Fruit fly (Drosophila melanogaster): Measurements from ENCODE around the gene CG1637.

CG1637 gene

DNA sequence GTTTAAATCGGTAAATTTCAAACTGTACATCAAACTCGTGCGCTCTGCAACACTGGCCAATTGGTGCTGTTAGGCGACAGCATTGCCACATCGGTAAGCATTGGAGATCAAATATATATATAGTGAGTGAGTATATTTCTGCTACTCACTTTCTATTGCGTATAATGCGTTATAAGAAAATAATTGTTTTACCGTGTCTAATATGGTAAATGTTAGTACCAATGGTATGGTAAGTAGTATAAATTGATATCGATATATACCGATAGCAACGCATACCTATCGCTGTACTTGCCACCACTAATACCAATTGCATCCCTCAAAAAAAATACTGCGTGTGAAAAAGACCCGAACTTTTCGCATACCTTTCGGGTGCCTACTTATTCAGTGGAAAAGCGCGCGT is 20.3 kb downstream of the CG1637 start, which contains the start of the genes sofe and CG2186:
Gene sofe, minus strand, starts transcription at position 38 of the 400 bp plus-strand sequence.
Gene CG2186, plus strand, starts transcription at position 280 of the 400 bp plus-strand sequence.
- no peak for TF ChIP-seq insv (optimal IDR thresholded peaks at IDR 0.05)
- TF ChIP-seq Sin3A (optimal IDR thresholded peaks at IDR 0.05): no peak
- TF ChIP-seq psq (optimal IDR thresholded peaks at IDR 0.05): no peak
- no peak for TF ChIP-seq ttk (optimal IDR thresholded peaks at IDR 0.05)
- no peak for TF ChIP-seq h (optimal IDR thresholded peaks at IDR 0.05)
- TF ChIP-seq Myc (optimal IDR thresholded peaks at IDR 0.05): no peak

DNA sequence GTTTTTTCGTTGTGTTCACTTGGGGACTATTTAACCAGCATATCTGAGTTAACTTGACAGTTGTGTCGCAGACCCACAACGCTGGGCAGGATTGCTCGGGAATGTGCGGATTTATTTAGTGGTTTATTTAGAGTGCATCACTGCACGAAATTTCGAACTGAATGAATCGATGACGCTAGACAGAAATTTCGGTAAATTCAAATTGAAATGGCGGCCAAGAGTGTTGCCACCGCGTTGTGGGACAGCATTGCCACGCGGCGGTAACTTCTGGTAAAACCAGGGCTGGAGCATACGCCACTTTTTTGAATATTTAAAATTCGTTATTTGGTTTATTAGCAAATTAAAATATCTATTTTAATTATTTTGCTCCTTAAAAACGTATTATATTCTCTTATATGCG is 23.0 kb downstream of the CG1637 start, which contains the start of gene feo:
Gene feo, minus strand, starts transcription at position 184 of the 400 bp plus-strand sequence.
- TF ChIP-seq Myc (optimal IDR thresholded peaks at IDR 0.05) (no peak), insv (optimal IDR thresholded peaks at IDR 0.05) (no peak), h (optimal IDR thresholded peaks at IDR 0.05) (no peak), psq (optimal IDR thresholded peaks at IDR 0.05) (no peak), Sin3A (optimal IDR thresholded peaks at IDR 0.05) (no peak), ttk (optimal IDR thresholded peaks at IDR 0.05) (no peak)

dm6 chrX:10848565-10848964 is 29.1 kb downstream of the CG1637 start, which contains the start of gene CG2202:
Gene CG2202 (plus strand): TSS chrX:10848757.
- TF ChIP-seq ttk (optimal IDR thresholded peaks at IDR 0.05) (no peak), Sin3A (optimal IDR thresholded peaks at IDR 0.05) (no peak), insv (optimal IDR thresholded peaks at IDR 0.05) (no peak), Myc (optimal IDR thresholded peaks at IDR 0.05) (no peak), psq (optimal IDR thresholded peaks at IDR 0.05) (no peak), h (optimal IDR thresholded peaks at IDR 0.05) (no peak)

dm6 chrX:10847447-10847846 is 30.2 kb downstream of the CG1637 start:
- no peak for TF ChIP-seq Myc (optimal IDR thresholded peaks at IDR 0.05)

DNA sequence GAGAGGGAATG is 30.5 kb downstream of the CG1637 start, which contains the start of gene Pgls:
Gene Pgls, plus strand, starts transcription at position 3 of the 11 bp plus-strand sequence.
- TF ChIP-seq h (optimal IDR thresholded peaks at IDR 0.05) (no peak), Sin3A (optimal IDR thresholded peaks at IDR 0.05) (no peak), Myc (optimal IDR thresholded peaks at IDR 0.05) (no peak), insv (optimal IDR thresholded peaks at IDR 0.05) (no peak), ttk (optimal IDR thresholded peaks at IDR 0.05) (no peak), psq (optimal IDR thresholded peaks at IDR 0.05) (no peak)

- no peak for TF ChIP-seq insv (optimal IDR thresholded peaks at IDR 0.05)
- TF ChIP-seq ttk (optimal IDR thresholded peaks at IDR 0.05): no peak
These were observed 30.7 kb downstream of the CG1637 start, which contains the start of gene sbr for dm6 chrX:10846972-10847435. Gene sbr (minus strand): TSS chrX:10847092.

dm6 chrX:10845256-10845655 is 32.4 kb downstream of the CG1637 start:
- TF ChIP-seq Myc (optimal IDR thresholded peaks at IDR 0.05) (no peak), ttk (optimal IDR thresholded peaks at IDR 0.05) (no peak), insv (optimal IDR thresholded peaks at IDR 0.05) (no peak), Sin3A (optimal IDR thresholded peaks at IDR 0.05) (no peak), psq (optimal IDR thresholded peaks at IDR 0.05) (no peak), h (optimal IDR thresholded peaks at IDR 0.05) (no peak)

DNA sequence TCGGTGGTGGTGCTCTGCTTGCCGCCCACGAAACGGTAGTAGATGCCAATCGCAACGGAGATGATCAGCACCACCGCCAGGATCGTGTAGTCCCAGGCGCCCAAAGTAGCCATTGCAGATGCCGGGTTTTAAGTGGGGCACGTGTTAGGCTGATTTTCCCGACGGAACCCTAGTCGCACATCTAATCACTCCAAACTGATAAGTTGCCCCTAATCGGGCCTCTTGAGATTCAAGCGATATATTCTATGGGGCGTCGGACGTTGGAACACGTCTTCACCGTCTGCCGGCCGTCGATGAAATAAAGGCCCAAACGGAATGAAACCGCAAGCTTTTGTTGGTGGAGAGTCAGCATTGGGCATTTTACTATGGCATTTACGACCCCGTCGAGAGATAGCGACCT is 32.9 kb downstream of the CG1637 start, which contains the start of gene CG32669:
Gene CG32669, minus strand, starts transcription at position 275 of the 400 bp plus-strand sequence.
- TF ChIP-seq Sin3A (optimal IDR thresholded peaks at IDR 0.05) (no peak), Myc (optimal IDR thresholded peaks at IDR 0.05) (no peak), psq (optimal IDR thresholded peaks at IDR 0.05) (no peak), insv (optimal IDR thresholded peaks at IDR 0.05) (no peak), h (optimal IDR thresholded peaks at IDR 0.05) (no peak), ttk (optimal IDR thresholded peaks at IDR 0.05) (no peak)

DNA sequence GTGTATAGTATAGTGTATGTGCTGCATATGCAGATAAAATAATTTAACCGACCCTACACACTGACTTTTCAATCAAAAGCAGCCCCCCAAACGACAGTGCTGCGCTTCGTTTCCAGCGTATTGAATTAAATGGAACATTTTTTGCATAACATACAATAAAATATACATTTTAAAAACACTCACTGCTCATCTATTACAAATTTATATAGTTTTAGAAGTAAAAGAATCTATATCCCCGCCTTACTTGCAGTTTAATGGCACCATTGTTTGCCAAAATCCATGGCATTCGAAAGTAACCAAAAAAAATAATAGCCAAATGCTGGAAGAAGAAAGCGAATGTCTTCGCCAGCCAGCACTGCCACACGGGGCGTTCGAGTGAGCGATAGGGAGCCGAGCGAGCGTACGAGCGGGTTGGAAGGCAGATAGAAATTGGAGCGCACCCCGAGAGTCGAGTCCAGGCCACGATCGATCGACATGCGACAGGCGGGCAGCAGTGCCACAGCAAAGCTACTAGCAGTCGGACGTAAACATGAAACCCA is 35.9 kb downstream of the CG1637 start, which contains the start of gene CG15209:
Gene CG15209, plus strand, starts transcription at position 489 of the 539 bp plus-strand sequence.
- no peak for TF ChIP-seq Sin3A (optimal IDR thresholded peaks at IDR 0.05)
- TF ChIP-seq h (optimal IDR thresholded peaks at IDR 0.05): no peak
- TF ChIP-seq Myc (optimal IDR thresholded peaks at IDR 0.05): no peak
- TF ChIP-seq psq (optimal IDR thresholded peaks at IDR 0.05): no peak

dm6 chrX:10840892-10841564 is 36.7 kb downstream of the CG1637 start:
- TF ChIP-seq psq (optimal IDR thresholded peaks at IDR 0.05) (no peak), insv (optimal IDR thresholded peaks at IDR 0.05) (no peak), ttk (optimal IDR thresholded peaks at IDR 0.05) (no peak), h (optimal IDR thresholded peaks at IDR 0.05) (no peak), Myc (optimal IDR thresholded peaks at IDR 0.05) (no peak), Sin3A (optimal IDR thresholded peaks at IDR 0.05) (no peak)

- TF ChIP-seq Sin3A (optimal IDR thresholded peaks at IDR 0.05) (no peak), insv (optimal IDR thresholded peaks at IDR 0.05) (no peak), h (optimal IDR thresholded peaks at IDR 0.05) (no peak), ttk (optimal IDR thresholded peaks at IDR 0.05) (no peak), Myc (optimal IDR thresholded peaks at IDR 0.05) (no peak), psq (optimal IDR thresholded peaks at IDR 0.05) (no peak)
These were observed 38.7 kb downstream of the CG1637 start, which contains the start of gene CG15210 for dm6 chrX:10838962-10839361. Gene CG15210 (plus strand): TSS chrX:10839230.

DNA sequence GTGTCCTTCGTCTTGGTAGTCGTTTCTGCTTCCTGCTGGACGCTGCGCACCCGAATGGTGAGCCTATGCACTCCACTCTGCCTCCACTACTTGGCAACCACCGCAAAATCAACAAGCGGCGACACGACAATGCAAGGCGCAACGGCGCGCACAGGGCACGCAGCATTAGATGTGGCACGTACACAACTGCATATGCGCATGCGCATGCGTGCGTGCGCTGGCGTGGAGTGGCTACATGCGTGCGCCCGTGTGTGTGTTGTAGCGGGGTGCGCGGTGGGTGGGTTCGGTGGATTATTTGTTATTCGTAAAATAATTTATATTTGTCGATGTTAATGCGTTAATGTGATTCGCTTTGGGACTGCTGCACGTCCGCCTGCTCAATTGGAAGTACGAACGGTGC is 42.1 kb downstream of the CG1637 start:
- TF ChIP-seq Sin3A (optimal IDR thresholded peaks at IDR 0.05) (no peak), insv (optimal IDR thresholded peaks at IDR 0.05) (no peak), Myc (optimal IDR thresholded peaks at IDR 0.05) (no peak)

DNA sequence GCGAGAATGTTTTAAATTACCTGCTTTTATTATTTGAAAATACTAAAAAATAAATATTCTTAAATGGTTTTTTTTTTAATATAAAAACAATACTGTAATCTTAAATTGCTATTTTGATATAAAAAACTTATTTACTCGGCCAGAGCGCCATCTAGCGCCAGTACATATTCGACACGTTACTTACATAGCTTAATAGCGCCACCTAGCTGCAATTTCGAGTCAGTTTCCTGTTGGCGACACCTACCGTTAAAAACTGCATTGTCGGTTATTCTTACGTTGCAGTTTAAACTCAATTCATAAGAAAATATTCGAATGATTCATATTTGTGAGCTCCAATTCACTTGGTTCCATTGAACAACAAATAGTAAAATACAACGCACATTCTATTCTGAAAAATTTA is 45.3 kb downstream of the CG1637 start:
- TF ChIP-seq insv (optimal IDR thresholded peaks at IDR 0.05) (no peak), Sin3A (optimal IDR thresholded peaks at IDR 0.05) (no peak), psq (optimal IDR thresholded peaks at IDR 0.05) (no peak), Myc (optimal IDR thresholded peaks at IDR 0.05) (no peak), h (optimal IDR thresholded peaks at IDR 0.05) (no peak), ttk (optimal IDR thresholded peaks at IDR 0.05) (no peak)
